Worm (Caenorhabditis elegans): ENCODE measurements around the gene anp-1.

- no peak for TF ChIP-seq him-1 (tag; optimal IDR thresholded peaks at IDR 0.05)
- no peak for TF ChIP-seq W03F9.2 (tag; optimal IDR thresholded peaks at IDR 0.05)
Measured at ce11 chrV:12879349-12879748, 20.1 kb downstream of the anp-1 start.

Data from whole organism, L4/young adult.